Worm (Caenorhabditis elegans) whole organism, L4/young adult: Measurements from ENCODE around the gene rps-23.
A peak's percentile ranks its signal among the peaks of the same experiment; 100 is the strongest.

Experiments
- W03F9.2 ChIP-seq: fragments of 150-350 bp; optimal IDR thresholded peaks from 2 replicates; lab custom pipeline; 2014; ENCODE audit warnings: missing biosample characterization, missing genetic modification characterization
- dao-5 ChIP-seq: sonication (generic microtip); optimal IDR thresholded peaks from 2 replicates; lab custom pipeline; 2016; ENCODE audit warnings: missing genotype, missing genetic modification characterization, moderate library complexity, missing compliant biosample characterization
- him-1 ChIP-seq: sonication (generic microtip); optimal IDR thresholded peaks from 2 replicates; lab custom pipeline; 2016; ENCODE audit warnings: missing genotype, missing genetic modification reagents, missing genetic modification characterization, missing compliant biosample characterization

The rps-23 gene

ce11 chrIV:12378919-12379318 is 11.9 kb downstream of the rps-23 start:
- TF ChIP-seq dao-5 (tag; lab: Kevin White, UChicago) (no peak), him-1 (tag; lab: Kevin White, UChicago) (no peak), W03F9.2 (tag; lab: Kevin White, UChicago) (no peak)

DNA sequence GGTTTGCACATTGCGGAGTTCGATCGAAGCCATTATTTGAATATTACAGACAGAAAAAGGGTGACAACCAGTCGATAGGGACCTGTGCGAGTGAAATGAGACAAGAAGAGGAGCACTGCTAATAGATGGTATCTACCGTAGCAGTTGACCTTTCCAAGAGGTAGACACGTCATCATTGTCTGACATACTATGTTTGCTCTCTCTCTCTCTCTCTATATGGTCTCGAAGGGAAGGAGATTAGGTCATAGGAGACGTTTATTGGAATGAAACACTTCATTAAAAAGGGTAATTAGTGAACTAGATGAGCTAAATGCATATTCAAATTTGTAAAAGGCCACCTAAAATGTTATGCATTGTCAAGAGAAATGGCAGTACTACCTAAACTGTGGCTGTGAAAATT is 14.8 kb downstream of the rps-23 start, which contains the start of gene atz-1:
Gene atz-1, minus strand, starts transcription at position 101 of the 400 bp plus-strand sequence.
- no peak for TF ChIP-seq dao-5 (tag; lab: Kevin White, UChicago)
- no peak for TF ChIP-seq W03F9.2 (tag; lab: Kevin White, UChicago)
- TF ChIP-seq him-1 (tag; lab: Kevin White, UChicago), result no peak

DNA sequence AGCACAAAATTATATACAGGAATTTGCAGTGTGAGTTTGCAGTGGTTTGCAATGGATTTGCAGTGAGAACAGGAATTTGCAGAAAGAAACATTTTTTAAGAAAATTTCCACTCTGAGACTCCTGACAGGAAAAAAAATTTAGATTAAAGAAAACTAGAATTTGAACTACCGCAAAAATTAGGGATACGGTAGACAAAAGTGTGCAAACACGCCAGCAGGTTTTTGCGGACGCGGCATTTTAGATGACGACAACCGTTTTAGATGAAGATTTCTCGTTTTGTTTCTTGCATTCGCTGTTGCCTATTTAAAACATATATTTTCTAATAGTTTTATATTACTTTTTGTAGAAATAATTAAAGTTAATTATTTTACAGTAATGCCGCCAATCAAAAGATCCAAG is 19.0 kb downstream of the rps-23 start, which contains the start of gene wdr-46:
Gene wdr-46, plus strand, starts transcription at position 375 of the 400 bp plus-strand sequence.
- TF ChIP-seq dao-5 (tag; lab: Kevin White, UChicago) (no peak), him-1 (tag; lab: Kevin White, UChicago) (peak; percentile 70), W03F9.2 (tag; lab: Kevin White, UChicago) (peak; percentile 86)

DNA sequence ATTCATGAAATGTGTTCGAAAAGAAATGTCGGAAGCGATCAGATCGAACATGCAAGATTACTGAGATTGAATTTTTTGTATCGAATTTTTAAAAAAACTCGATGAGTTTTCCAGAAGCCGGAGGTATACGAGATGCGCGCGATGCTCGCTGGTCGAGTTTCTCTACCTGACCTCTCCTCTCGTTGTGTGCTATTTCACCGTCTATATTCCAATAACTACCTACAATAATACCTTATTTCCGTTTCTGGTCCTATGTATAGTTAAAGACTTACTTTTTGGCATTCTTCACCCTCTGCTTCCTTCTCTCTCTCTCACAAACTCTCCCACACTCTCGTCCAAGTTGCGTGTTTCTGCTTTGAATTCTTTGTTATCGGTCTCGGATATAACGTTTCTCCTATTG is 19.5 kb downstream of the rps-23 start:
- TF ChIP-seq him-1 (tag; lab: Kevin White, UChicago) (no peak), dao-5 (tag; lab: Kevin White, UChicago) (no peak), W03F9.2 (tag; lab: Kevin White, UChicago) (no peak)

DNA sequence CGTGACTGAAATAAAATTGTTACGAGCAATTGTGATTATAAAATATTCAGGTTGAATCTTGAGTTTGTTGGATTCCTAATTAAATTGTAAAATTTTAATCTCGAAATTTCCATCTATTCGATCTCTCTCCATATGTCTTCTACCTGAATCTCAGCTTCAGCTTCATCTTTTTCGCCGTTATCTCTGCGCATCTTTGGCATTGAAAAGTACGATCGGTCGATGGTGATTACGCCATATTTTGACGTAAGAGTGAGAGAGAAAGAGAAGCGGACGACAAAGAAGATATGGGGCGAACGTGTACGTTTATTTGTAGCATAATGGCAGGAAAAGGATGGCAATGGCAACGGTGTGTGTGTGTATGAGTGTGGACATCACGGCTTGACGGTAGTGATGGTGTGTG is 24.3 kb downstream of the rps-23 start:
- no peak for TF ChIP-seq dao-5 (tag; lab: Kevin White, UChicago)

DNA sequence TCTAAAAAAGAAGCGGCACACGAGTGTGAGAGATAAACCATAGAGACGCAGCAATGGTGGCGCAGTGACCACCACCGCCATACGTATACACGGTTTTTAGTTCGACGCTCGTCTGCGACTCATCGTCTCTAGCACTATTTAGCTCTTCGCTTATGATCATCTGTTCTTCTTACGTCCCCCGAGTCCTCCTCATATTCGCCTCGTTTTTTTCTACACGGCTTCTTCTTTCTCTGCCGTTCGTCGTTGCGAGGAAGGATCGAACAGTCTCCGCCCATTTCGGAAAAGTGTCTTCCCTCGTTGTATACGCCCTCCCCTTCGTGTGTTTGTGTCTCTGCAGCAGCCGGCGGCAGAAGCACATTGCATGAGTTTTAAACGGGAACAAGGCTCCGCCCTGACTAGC is 25.9 kb downstream of the rps-23 start:
- TF ChIP-seq W03F9.2 (tag; lab: Kevin White, UChicago) (no peak), dao-5 (tag; lab: Kevin White, UChicago) (no peak), him-1 (tag; lab: Kevin White, UChicago) (no peak)

DNA sequence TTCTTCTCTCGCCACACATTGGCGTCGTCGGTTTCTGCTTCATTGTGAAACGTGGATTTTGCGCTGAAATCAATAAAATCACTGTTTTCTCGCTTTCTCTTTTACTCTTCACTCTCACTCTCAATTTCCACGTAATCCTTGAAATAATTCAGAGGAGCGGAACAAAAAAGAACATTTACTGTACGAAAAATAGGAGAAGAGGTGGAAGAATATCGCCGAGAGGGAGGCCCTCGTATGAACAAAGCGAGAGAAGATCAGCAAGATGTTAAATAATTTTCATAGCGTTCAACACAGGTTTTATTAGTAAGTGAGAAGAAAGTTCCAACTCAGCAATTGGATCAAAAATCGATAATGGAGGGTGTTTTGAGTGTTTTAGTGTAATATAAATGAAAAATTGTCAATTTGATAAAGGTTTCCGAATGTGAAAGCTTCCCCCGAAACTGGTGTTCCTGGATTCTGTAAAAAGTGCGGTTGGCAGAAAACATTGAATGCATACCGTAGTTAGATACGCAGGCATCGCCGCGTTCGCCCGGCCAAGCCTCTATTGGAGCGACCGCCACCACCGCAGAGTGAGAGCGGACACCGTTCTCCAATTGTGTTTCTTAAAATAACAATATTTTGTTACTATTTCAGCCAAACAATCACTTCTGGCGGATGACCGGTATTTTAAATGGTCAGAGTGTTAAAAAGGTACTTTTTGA is 29.3 kb downstream of the rps-23 start, which contains the start of the genes ccr-4 and ZC518.8:
Gene ccr-4, plus strand, starts transcription at position 151 of the 701 bp plus-strand sequence.
Gene ZC518.8, minus strand, starts transcription at position 517 of the 701 bp plus-strand sequence.
- TF ChIP-seq dao-5 (tag; lab: Kevin White, UChicago), result no peak
- TF ChIP-seq W03F9.2 (tag; lab: Kevin White, UChicago), result no peak
- no peak for TF ChIP-seq him-1 (tag; lab: Kevin White, UChicago)

- no peak for TF ChIP-seq W03F9.2 (tag; lab: Kevin White, UChicago)
- TF ChIP-seq dao-5 (tag; lab: Kevin White, UChicago), result no peak
- no peak for TF ChIP-seq him-1 (tag; lab: Kevin White, UChicago)
These were observed 30.1 kb downstream of the rps-23 start, which contains the start of gene sec-24.2 for ce11 chrIV:12360742-12361195. Gene sec-24.2, minus strand, starts transcription at chrIV:12360792.

ce11 chrIV:12359979-12360378 is 30.9 kb downstream of the rps-23 start:
- TF ChIP-seq dao-5 (tag; lab: Kevin White, UChicago), result no peak
- TF ChIP-seq him-1 (tag; lab: Kevin White, UChicago), result no peak
- no peak for TF ChIP-seq W03F9.2 (tag; lab: Kevin White, UChicago)

- TF ChIP-seq dao-5 (tag; lab: Kevin White, UChicago) (no peak), him-1 (tag; lab: Kevin White, UChicago) (no peak), W03F9.2 (tag; lab: Kevin White, UChicago) (no peak)
These were observed 40.6 kb downstream of the rps-23 start for ce11 chrIV:12350235-12350634.

ce11 chrIV:12349639-12350038 is 41.2 kb downstream of the rps-23 start, which contains the start of gene best-22:
Gene best-22, plus strand, starts transcription at chrIV:12349939.
- no peak for TF ChIP-seq W03F9.2 (tag; lab: Kevin White, UChicago)
- TF ChIP-seq dao-5 (tag; lab: Kevin White, UChicago), result no peak
- TF ChIP-seq him-1 (tag; lab: Kevin White, UChicago), result no peak

ce11 chrIV:12340885-12341284 is 50.0 kb downstream of the rps-23 start:
- TF ChIP-seq him-1 (tag; lab: Kevin White, UChicago), result no peak
- no peak for TF ChIP-seq dao-5 (tag; lab: Kevin White, UChicago)
- TF ChIP-seq W03F9.2 (tag; lab: Kevin White, UChicago), result no peak
